Fruit fly (Drosophila melanogaster): ENCODE measurements around the gene CG43249.

DNA sequence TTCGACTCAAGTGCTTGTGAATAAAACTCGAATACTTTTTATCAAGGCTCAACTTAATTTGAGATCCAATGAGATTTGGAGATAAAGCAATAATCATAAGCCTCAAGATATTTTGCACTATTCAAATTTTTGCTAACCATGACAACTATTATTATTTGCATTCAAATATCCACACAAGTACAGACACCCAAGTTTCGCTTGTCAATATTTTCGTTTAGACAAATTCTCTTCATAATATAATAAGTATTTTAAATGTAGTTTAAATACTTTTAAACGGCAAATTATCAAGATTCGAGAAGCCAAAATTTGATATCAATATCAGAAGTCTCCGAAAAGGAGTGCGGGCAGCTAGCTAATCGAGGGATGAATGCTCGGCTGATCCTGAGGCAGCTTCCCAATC lies 25.4 kb downstream of the CG43249 start, which contains the start of gene CG33061:
- TF ChIP-seq Dll (optimal IDR thresholded peaks at IDR 0.05), result no peak
- no peak for TF ChIP-seq psq (optimal IDR thresholded peaks at IDR 0.05)
- TF ChIP-seq CG8478 (optimal IDR thresholded peaks at IDR 0.05), result no peak
- no peak for TF ChIP-seq pan (optimal IDR thresholded peaks at IDR 0.05)

Data from whole organism.